Worm (Caenorhabditis elegans) whole organism, L4 larva: ENCODE data around the gene usp-46.
A peak's percentile ranks its signal among the peaks of the same experiment; 100 is the strongest.

Experiments
- D1046.2 ChIP-seq: fragments of 200-800 bp; sonication (Bioruptor generic); IDR thresholded peaks from 2 replicates; pipeline ENCODE4 v1.3.6; 2022; ENCODE audit warnings: missing genetic modification characterization, missing compliant biosample characterization
- F26F4.8 ChIP-seq: fragments of 200-800 bp; sonication (Bioruptor generic); conservative IDR thresholded peaks from 2 replicates; pipeline ENCODE4 v1.3.6; 2022; ENCODE audit warnings: missing genetic modification characterization, missing compliant biosample characterization
- F37D6.2 ChIP-seq: sonication (generic microtip); optimal IDR thresholded peaks from 2 replicates; lab custom pipeline; 2016; ENCODE audit warnings: mild to moderate bottlenecking, missing genetic modification characterization, missing compliant biosample characterization
- F49E8.2 ChIP-seq: sonication (generic microtip); optimal IDR thresholded peaks from 2 replicates; lab custom pipeline; 2016; ENCODE audit warnings: missing compliant biosample characterization, mild to moderate bottlenecking, missing genetic modification characterization, borderline replicate concordance
- R02D3.7 ChIP-seq: fragments of 150-350 bp; sonication (generic microtip); optimal IDR thresholded peaks from 3 replicates; lab custom pipeline; 2014; ENCODE audit warnings: missing biosample characterization, missing genetic modification characterization
- Y105C5A.15 ChIP-seq: fragments of 200-800 bp; sonication (Bioruptor generic); IDR thresholded peaks from 2 replicates; pipeline ENCODE4 v1.3.6; 2022; ENCODE audit warnings: missing genetic modification characterization, missing compliant biosample characterization
- Y48G9A.11 ChIP-seq: fragments of 200-800 bp; sonication (Bioruptor generic); IDR thresholded peaks from 2 replicates; pipeline ENCODE4 v1.3.6; 2022; ENCODE audit warnings: missing genetic modification reagents, missing genetic modification characterization, missing compliant biosample characterization
- Y5F2A.4 ChIP-seq: fragments of 200-800 bp; sonication (Bioruptor generic); optimal IDR thresholded peaks from 2 replicates; lab custom pipeline; 2018; ENCODE audit warnings: mild to moderate bottlenecking, missing genetic modification characterization, missing compliant biosample characterization
- ZK337.2 ChIP-seq: fragments of 200-800 bp; sonication (Bioruptor generic); IDR thresholded peaks from 2 replicates; pipeline ENCODE4 v1.3.6; 2022; ENCODE audit warnings: missing genetic modification reagents, missing genetic modification characterization, missing compliant biosample characterization
- aha-1 ChIP-seq: fragments of 150-350 bp; peaks from one replicate; lab custom pipeline; 2014; ENCODE audit warnings: missing biosample characterization, missing genetic modification characterization
- ama-1 ChIP-seq: fragments of 150-350 bp; optimal IDR thresholded peaks from 2 replicates; lab custom pipeline; 2014; ENCODE audit warnings: inconsistent platforms, mixed read lengths
- ceh-20 ChIP-seq: fragments of 200-800 bp; sonication (Bioruptor generic); IDR thresholded peaks from 2 replicates; pipeline ENCODE4 v1.3.6; 2022; ENCODE audit warnings: missing genetic modification reagents, missing genetic modification characterization, missing compliant biosample characterization
- ceh-44 ChIP-seq: fragments of 200-800 bp; sonication (Bioruptor generic); IDR thresholded peaks from 2 replicates; pipeline ENCODE4 v1.3.6; 2022; ENCODE audit warnings: missing genetic modification reagents, missing genetic modification characterization, missing compliant biosample characterization
- ces-1 ChIP-seq: fragments of 150-350 bp; sonication (generic microtip); optimal IDR thresholded peaks from 4 replicates; lab custom pipeline; 2014; ENCODE audit warnings: missing biosample characterization, missing genetic modification reagents, missing genetic modification characterization
- ctbp-1 ChIP-seq: fragments of 200-800 bp; sonication (Bioruptor generic); IDR thresholded peaks from 2 replicates; pipeline ENCODE4 v1.3.6; 2022; ENCODE audit warnings: missing genetic modification reagents, missing genetic modification characterization, missing compliant biosample characterization
- daf-12 ChIP-seq: fragments of 150-350 bp; optimal IDR thresholded peaks from 2 replicates; lab custom pipeline; 2014; ENCODE audit warnings: missing biosample characterization, missing genetic modification reagents, missing genetic modification characterization
- daf-16 ChIP-seq, 3 experiments: sonication (generic microtip); optimal IDR thresholded peaks; 2 replicates each; lab custom pipeline; 2016 to 2017; ENCODE audit warnings: missing genetic modification characterization in 3 of 3, missing genetic modification reagents in 3 of 3, mild to moderate bottlenecking in 2 of 3, missing compliant biosample characterization in 2 of 3, missing biosample characterization in 1 of 3, moderate library complexity in 1 of 3
- daf-19 ChIP-seq: fragments of 200-800 bp; sonication (Bioruptor generic); conservative IDR thresholded peaks from 2 replicates; pipeline ENCODE4 v1.3.6; 2022; ENCODE audit warnings: missing genetic modification characterization, missing compliant biosample characterization
- dmd-8 ChIP-seq: fragments of 200-800 bp; sonication (Bioruptor generic); IDR thresholded peaks from 2 replicates; pipeline ENCODE4 v1.3.6; 2022; ENCODE audit warnings: missing genetic modification characterization, missing compliant biosample characterization
- dpl-1 ChIP-seq: fragments of 150-350 bp; optimal IDR thresholded peaks from 2 replicates; lab custom pipeline; 2014; ENCODE audit warnings: missing biosample characterization, missing genetic modification reagents, missing genetic modification characterization
- gei-8 ChIP-seq: fragments of 200-800 bp; sonication (Bioruptor generic); optimal IDR thresholded peaks from 2 replicates; lab custom pipeline; 2018; ENCODE audit warnings: mild to moderate bottlenecking, missing genetic modification characterization, missing compliant biosample characterization
- hmg-1.1 ChIP-seq: fragments of 200-800 bp; sonication (Bioruptor generic); IDR thresholded peaks from 2 replicates; pipeline ENCODE4 v1.3.6; 2022; ENCODE audit warnings: missing genetic modification reagents, missing genetic modification characterization, missing compliant biosample characterization
- lin-1 ChIP-seq: fragments of 200-800 bp; sonication (Bioruptor generic); IDR thresholded peaks from 2 replicates; pipeline ENCODE4 v1.3.6; 2022; ENCODE audit warnings: missing genetic modification reagents, missing genetic modification characterization, missing compliant biosample characterization
- lin-29 ChIP-seq: fragments of 200-800 bp; sonication (Bioruptor generic); IDR thresholded peaks from 2 replicates; pipeline ENCODE4 v1.3.6; 2022; ENCODE audit warnings: missing genetic modification reagents, missing genetic modification characterization, missing compliant biosample characterization
- lin-38 ChIP-seq: fragments of 200-800 bp; sonication (Bioruptor generic); IDR thresholded peaks from 2 replicates; pipeline ENCODE4 v1.3.6; 2022; ENCODE audit warnings: missing genetic modification reagents, missing genetic modification characterization, missing compliant biosample characterization
- lin-39 ChIP-seq: fragments of 150-350 bp; optimal IDR thresholded peaks from 2 replicates; lab custom pipeline; 2014; ENCODE audit warnings: missing biosample characterization, missing genetic modification reagents, missing genetic modification characterization
- lir-3 ChIP-seq: sonication (generic microtip); optimal IDR thresholded peaks from 2 replicates; lab custom pipeline; 2016; ENCODE audit warnings: mild to moderate bottlenecking, missing genetic modification characterization, missing compliant biosample characterization
- lsy-2 ChIP-seq, 2 experiments: fragments of 150-350 bp in 1 of 2; sonication (generic microtip) in 1 of 2; optimal IDR thresholded peaks; 2 replicates each; lab custom pipeline; 2014 to 2017; ENCODE audit warnings: missing biosample characterization in 2 of 2, missing genetic modification characterization in 2 of 2
- madf-5 ChIP-seq, 2 experiments: fragments of 200-800 bp; sonication (Bioruptor generic); IDR thresholded peaks; 2 replicates each; pipeline ENCODE4 v1.3.6; 2022; ENCODE audit warnings: missing compliant biosample characterization in 2 of 2, missing genetic modification characterization in 2 of 2
- madf-9 ChIP-seq: fragments of 200-800 bp; sonication (Bioruptor generic); conservative IDR thresholded peaks from 2 replicates; pipeline ENCODE4 v1.3.6; 2022; ENCODE audit warnings: missing genetic modification reagents, missing genetic modification characterization, missing compliant biosample characterization
- mes-2 ChIP-seq: sonication (generic microtip); optimal IDR thresholded peaks from 2 replicates; lab custom pipeline; 2016; ENCODE audit warnings: missing genotype, mild to moderate bottlenecking, missing genetic modification characterization, missing compliant biosample characterization; ENCODE audit not compliant: poor library complexity, severe bottlenecking
- mxl-3 ChIP-seq: fragments of 200-800 bp; sonication (Bioruptor generic); optimal IDR thresholded peaks from 2 replicates; lab custom pipeline; 2018; ENCODE audit warnings: mild to moderate bottlenecking, missing genetic modification characterization, missing compliant biosample characterization
- nhr-11 ChIP-seq: fragments of 150-350 bp; optimal IDR thresholded peaks from 2 replicates; lab custom pipeline; 2014; ENCODE audit warnings: missing biosample characterization, missing genetic modification characterization
- nhr-111 ChIP-seq: fragments of 200-800 bp; sonication (Bioruptor generic); optimal IDR thresholded peaks from 2 replicates; lab custom pipeline; 2018; ENCODE audit warnings: mild to moderate bottlenecking, missing genetic modification characterization, missing compliant biosample characterization
- nhr-41 ChIP-seq: fragments of 200-800 bp; sonication (Bioruptor generic); IDR thresholded peaks from 2 replicates; pipeline ENCODE4 v1.3.6; 2022; ENCODE audit warnings: missing genetic modification reagents, missing genetic modification characterization, missing compliant biosample characterization
- nhr-48 ChIP-seq: sonication (generic microtip); optimal IDR thresholded peaks from 2 replicates; lab custom pipeline; 2016; ENCODE audit warnings: mild to moderate bottlenecking, missing genetic modification characterization, missing compliant biosample characterization
- nhr-6 ChIP-seq: fragments of 150-350 bp; optimal IDR thresholded peaks from 2 replicates; lab custom pipeline; 2014; ENCODE audit warnings: missing biosample characterization, missing genetic modification characterization
- php-3 ChIP-seq: fragments of 200-800 bp; sonication (Bioruptor generic); IDR thresholded peaks from 2 replicates; pipeline ENCODE4 v1.3.6; 2022; ENCODE audit warnings: missing genetic modification reagents, missing genetic modification characterization, missing compliant biosample characterization
- sdz-12 ChIP-seq: fragments of 200-800 bp; sonication (Bioruptor generic); optimal IDR thresholded peaks from 2 replicates; lab custom pipeline; 2018; ENCODE audit warnings: mild to moderate bottlenecking, missing genetic modification characterization, missing compliant biosample characterization
- snpc-1.2 ChIP-seq: fragments of 200-800 bp; sonication (Bioruptor generic); IDR thresholded peaks from 2 replicates; pipeline ENCODE4 v1.3.6; 2022; ENCODE audit warnings: missing genetic modification reagents, missing genetic modification characterization, missing compliant biosample characterization
- unc-130 ChIP-seq: sonication (generic microtip); optimal IDR thresholded peaks from 2 replicates; lab custom pipeline; 2016; ENCODE audit warnings: missing genetic modification reagents, missing genetic modification characterization, missing compliant biosample characterization
- unc-62 ChIP-seq, 3 experiments: fragments of 150-350 bp in 1 of 3; sonication (generic microtip); optimal IDR thresholded peaks in 2 of 3; peaks in 1 of 3; 1 replicate in 1 of 3; 2 replicates in 2 of 3; lab custom pipeline; 2014 to 2017; ENCODE audit warnings: missing biosample characterization in 3 of 3, missing genetic modification characterization in 3 of 3, missing genetic modification reagents in 3 of 3, missing genotype in 1 of 3
- zfp-3 ChIP-seq: fragments of 200-800 bp; sonication (Bioruptor generic); conservative IDR thresholded peaks from 2 replicates; pipeline ENCODE4 v1.3.6; 2022; ENCODE audit warnings: missing genetic modification reagents, missing genetic modification characterization, missing compliant biosample characterization
- zip-2 ChIP-seq: fragments of 150-350 bp; optimal IDR thresholded peaks from 2 replicates; lab custom pipeline; 2014; ENCODE audit warnings: missing biosample characterization, missing genetic modification characterization

usp-46 gene

ce11 chrIII:9745333-9745897, 31.0 kb upstream of the usp-46 start:
- no peak for TF ChIP-seq nhr-48 (tag; lab: Kevin White, UChicago)
- TF ChIP-seq mes-2 (tag; lab: Kevin White, UChicago), result no peak
- 0 out of 4 replicates have a peak, but pooled peaks of 1 of the 2 experiments have one; percentile 28 for TF ChIP-seq madf-5 (GFP tag; IDR thresholded peaks at IDR 0.05; lab: Robert Waterston, UW)
- TF ChIP-seq snpc-1.2 (GFP tag; lab: Robert Waterston, UW), result no peak
- no peak for TF ChIP-seq nhr-111 (GFP tag; lab: Kevin White, UChicago)
- no peak for TF ChIP-seq dmd-8 (GFP tag; lab: Robert Waterston, UW)
- no peak for TF ChIP-seq gei-8 (GFP tag; lab: Kevin White, UChicago)
- peak; percentile 49 for TF ChIP-seq lin-38 (GFP tag; lab: Robert Waterston, UW)
- no peak for TF ChIP-seq ces-1 (GFP tag; lab: Kevin White, UChicago)
- TF ChIP-seq F26F4.8 (GFP tag; lab: Robert Waterston, UW), result no peak
- TF ChIP-seq nhr-11 (tag; lab: Kevin White, UChicago), result no peak
- TF ChIP-seq F37D6.2, result no peak
- TF ChIP-seq dpl-1 (GFP tag; lab: Kevin White, UChicago), result no peak
- TF ChIP-seq ceh-44 (GFP tag; lab: Robert Waterston, UW), result no peak
- no peak for TF ChIP-seq madf-9 (GFP tag; lab: Robert Waterston, UW)
- TF ChIP-seq lin-1 (GFP tag; lab: Robert Waterston, UW), result peak; percentile 38; the same call in 1 of the 2 replicates
- peak; percentile 40 for TF ChIP-seq F49E8.2 (tag; lab: Kevin White, UChicago)
- TF ChIP-seq R02D3.7 (tag; lab: Kevin White, UChicago), result no peak
- peak in 1 of 2 experiments; percentile 65 for TF ChIP-seq unc-62 (GFP tag; optimal IDR thresholded peaks at IDR 0.05 in 1 of 2; lab: Kevin White, UChicago)
- no peak for TF ChIP-seq unc-62 (tag; optimal IDR thresholded peaks at IDR 0.05; lab: Kevin White, UChicago)
- TF ChIP-seq daf-12, result no peak
- TF ChIP-seq hmg-1.1 (GFP tag; lab: Robert Waterston, UW), result no peak
- no peak for TF ChIP-seq ctbp-1 (GFP tag; lab: Robert Waterston, UW)
- TF ChIP-seq ZK337.2 (GFP tag; lab: Robert Waterston, UW), result no peak
- no peak for TF ChIP-seq lir-3 (tag; lab: Kevin White, UChicago)

ce11 chrIII:9746665-9747064, 29.8 kb upstream of the usp-46 start:
- peak; percentile 71 for TF ChIP-seq unc-130
- no peak for TF ChIP-seq Y105C5A.15 (GFP tag; lab: Robert Waterston, UW)
- TF ChIP-seq Y48G9A.11 (GFP tag; lab: Robert Waterston, UW), result 0 out of 2 replicates have a peak, but pooled peaks have one; percentile 34
- TF ChIP-seq lin-38 (GFP tag; lab: Robert Waterston, UW), result peak; percentile 62
- peak; percentile 35 for TF ChIP-seq F49E8.2 (tag; lab: Kevin White, UChicago)
- no peak for TF ChIP-seq lin-39 (tag; lab: Kevin White, UChicago)
- no peak for TF ChIP-seq ama-1

ce11 chrIII:9747133-9747532, 29.3 kb upstream of the usp-46 start, which contains the start of the genes iff-1 and cdk-1:
TSS of gene iff-1 (minus strand) at chrIII:9747193.
TSS of gene cdk-1 (plus strand) at chrIII:9747472.
- TF ChIP-seq F49E8.2 (tag; lab: Kevin White, UChicago) (no peak), zfp-3 (GFP tag; lab: Robert Waterston, UW) (no peak), daf-16 (GFP tag; optimal IDR thresholded peaks at IDR 0.05; lab: Kevin White, UChicago) (no peak), daf-16 (tag; optimal IDR thresholded peaks at IDR 0.05; lab: Kevin White, UChicago) (no peak), php-3 (GFP tag; lab: Robert Waterston, UW) (no peak), ceh-20 (GFP tag; lab: Robert Waterston, UW) (no peak), mes-2 (tag; lab: Kevin White, UChicago) (peak; percentile 60), lsy-2 (tag; optimal IDR thresholded peaks at IDR 0.05; lab: Kevin White, UChicago) (peak in 1 of 2 experiments; percentile 68), ZK337.2 (GFP tag; lab: Robert Waterston, UW) (no peak), lin-39 (tag; lab: Kevin White, UChicago) (no peak), nhr-41 (no peak), sdz-12 (GFP tag; lab: Kevin White, UChicago) (no peak), daf-19 (GFP tag; lab: Robert Waterston, UW) (no peak), nhr-111 (GFP tag; lab: Kevin White, UChicago) (no peak), snpc-1.2 (GFP tag; lab: Robert Waterston, UW) (0 out of 2 replicates have a peak, but pooled peaks have one; percentile 19), Y5F2A.4 (GFP tag; lab: Kevin White, UChicago) (no peak), D1046.2 (GFP tag; lab: Robert Waterston, UW) (no peak), aha-1 (tag; lab: Kevin White, UChicago) (peak; percentile 92), mxl-3 (GFP tag; lab: Kevin White, UChicago) (no peak), zip-2 (no peak), nhr-6 (tag; lab: Kevin White, UChicago) (no peak), hmg-1.1 (GFP tag; lab: Robert Waterston, UW) (peak; percentile 45; the same call in 1 of the 2 replicates), nhr-11 (tag; lab: Kevin White, UChicago) (no peak), lin-29 (GFP tag; lab: Robert Waterston, UW) (no peak)
